Fruit fly (Drosophila melanogaster) whole organism, adult: ENCODE data around the gene Muc91C.

Experiments used
- CG11617 ChIP-seq: fragments of 200-800 bp; sonication (Bioruptor generic); optimal IDR thresholded peaks from 2 replicates; lab custom pipeline; 2017; ENCODE audit warnings: mild to moderate bottlenecking, missing biosample characterization, missing genetic modification reagents, missing genetic modification characterization
- CG12768 ChIP-seq: fragments of 200-800 bp; sonication (Bioruptor generic); optimal IDR thresholded peaks from 2 replicates; lab custom pipeline; 2017; ENCODE audit warnings: missing biosample characterization, missing genetic modification characterization, mild to moderate bottlenecking, moderate library complexity, missing genetic modification reagents
- CG14711 ChIP-seq: fragments of 200-800 bp; sonication (Bioruptor generic); optimal IDR thresholded peaks from 2 replicates; lab custom pipeline; 2018; ENCODE audit warnings: missing biosample characterization, mild to moderate bottlenecking, missing genetic modification characterization, moderate library complexity
- CG1620 ChIP-seq: fragments of 200-800 bp; sonication (Bioruptor generic); optimal IDR thresholded peaks from 2 replicates; lab custom pipeline; 2016; ENCODE audit warnings: missing biosample characterization, missing genetic modification characterization
- CG33017 ChIP-seq: fragments of 200-800 bp; sonication (Bioruptor generic); optimal IDR thresholded peaks from 2 replicates; lab custom pipeline; 2018; ENCODE audit warnings: missing biosample characterization, mild to moderate bottlenecking, missing genetic modification characterization, moderate library complexity
- CG5204 ChIP-seq: fragments of 200-800 bp; sonication (Bioruptor generic); optimal IDR thresholded peaks from 2 replicates; lab custom pipeline; 2016; ENCODE audit warnings: missing biosample characterization, missing genetic modification characterization
- CG7045 ChIP-seq: fragments of 200-800 bp; sonication (Bioruptor generic); optimal IDR thresholded peaks from 2 replicates; lab custom pipeline; 2017; ENCODE audit warnings: missing biosample characterization, mild to moderate bottlenecking, missing genetic modification characterization
- CG7101 ChIP-seq: fragments of 200-800 bp; sonication (Bioruptor generic); optimal IDR thresholded peaks from 2 replicates; lab custom pipeline; 2018; ENCODE audit warnings: missing biosample characterization, mild to moderate bottlenecking, missing genetic modification characterization, moderate library complexity
- Clk ChIP-seq: fragments of 200-800 bp; sonication (Bioruptor generic); optimal IDR thresholded peaks from 2 replicates; lab custom pipeline; 2017; ENCODE audit warnings: missing biosample characterization, missing genetic modification characterization
- Crg-1 ChIP-seq: fragments of 200-800 bp; sonication (Bioruptor generic); optimal IDR thresholded peaks from 2 replicates; lab custom pipeline; 2016; ENCODE audit warnings: missing biosample characterization, missing genetic modification characterization
- Hr96 ChIP-seq: fragments of 200-800 bp; sonication (Bioruptor generic); optimal IDR thresholded peaks from 2 replicates; lab custom pipeline; 2016; ENCODE audit warnings: missing biosample characterization, missing genetic modification characterization
- Mnt ChIP-seq: fragments of 200-800 bp; sonication (Bioruptor generic); optimal IDR thresholded peaks from 2 replicates; lab custom pipeline; 2016; ENCODE audit warnings: missing biosample characterization, mild to moderate bottlenecking, missing genetic modification characterization
- bab1 ChIP-seq: fragments of 200-800 bp; sonication (Bioruptor generic); optimal IDR thresholded peaks from 3 replicates; lab custom pipeline; 2019; ENCODE audit warnings: missing biosample characterization, mild to moderate bottlenecking, missing genetic modification characterization, moderate library complexity
- cic ChIP-seq: fragments of 200-800 bp; sonication (Bioruptor generic); optimal IDR thresholded peaks from 2 replicates; lab custom pipeline; 2017; ENCODE audit warnings: missing biosample characterization, mild to moderate bottlenecking, missing genetic modification characterization, moderate library complexity
- cnc ChIP-seq, 2 experiments: fragments of >200 bp; optimal IDR thresholded peaks; 2 replicates each; lab custom pipeline; 2017
- kay ChIP-seq: fragments of 200-800 bp; sonication (Bioruptor generic); peaks from one replicate; lab custom pipeline; 2016; ENCODE audit warnings: missing biosample characterization, missing genetic modification characterization, borderline replicate concordance
- ovo ChIP-seq: fragments of 200-800 bp; sonication (Bioruptor generic); optimal IDR thresholded peaks from 2 replicates; lab custom pipeline; 2016; ENCODE audit warnings: missing biosample characterization, missing genetic modification characterization
- pad ChIP-seq: fragments of 200-800 bp; sonication (Bioruptor generic); optimal IDR thresholded peaks from 3 replicates; lab custom pipeline; 2017; ENCODE audit warnings: missing biosample characterization, missing genetic modification characterization, mild to moderate bottlenecking, moderate library complexity, missing genetic modification reagents
- tj ChIP-seq: fragments of 200-800 bp; sonication (Bioruptor generic); optimal IDR thresholded peaks from 3 replicates; lab custom pipeline; 2017; ENCODE audit warnings: missing biosample characterization, mild to moderate bottlenecking, missing genetic modification characterization, moderate library complexity
- toe ChIP-seq: fragments of 200-800 bp; sonication (Bioruptor generic); optimal IDR thresholded peaks from 2 replicates; lab custom pipeline; 2016; ENCODE audit warnings: missing biosample characterization, missing genetic modification characterization

Gene Muc91C

DNA sequence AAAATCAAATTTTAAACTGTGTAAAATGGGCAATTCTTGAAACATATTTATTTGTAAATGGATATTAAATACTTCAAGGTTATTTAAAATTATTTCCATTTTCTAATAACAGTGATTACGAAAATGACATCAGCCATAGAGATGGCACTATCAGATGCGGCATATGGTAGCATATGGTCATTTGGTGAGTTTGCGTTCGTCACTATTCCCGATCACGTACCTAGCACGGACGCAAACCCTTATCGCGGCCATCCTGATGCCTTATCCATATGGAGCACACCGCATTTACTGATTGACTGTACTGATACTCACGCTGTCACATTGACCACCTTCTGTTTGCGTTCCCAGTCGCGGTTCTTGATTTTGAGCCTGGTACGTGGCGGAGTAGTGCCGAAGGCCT, 45.6 kb upstream of the Muc91C start:
- TF ChIP-seq Clk (GFP tag; lab: Kevin White, UChicago): no peak
- TF ChIP-seq bab1 (GFP tag; lab: Kevin White, UChicago): no peak
- no peak for TF ChIP-seq CG7101 (tag; lab: Kevin White, UChicago)
- no peak for TF ChIP-seq cnc (optimal IDR thresholded peaks at IDR 0.05; lab: Kevin White, UChicago)
- no peak for TF ChIP-seq CG5204 (GFP tag; lab: Kevin White, UChicago)
- no peak for TF ChIP-seq ovo (GFP tag; lab: Kevin White, UChicago)
- TF ChIP-seq CG33017 (tag; lab: Kevin White, UChicago): no peak
- no peak for TF ChIP-seq pad (GFP tag; lab: Kevin White, UChicago)
- TF ChIP-seq CG12768 (GFP tag; lab: Kevin White, UChicago): no peak
- TF ChIP-seq CG14711 (tag; lab: Kevin White, UChicago): no peak
- TF ChIP-seq kay: no peak
- TF ChIP-seq cic (GFP tag; lab: Kevin White, UChicago): no peak
- TF ChIP-seq CG11617: no peak
- TF ChIP-seq Hr96 (GFP tag; lab: Kevin White, UChicago): no peak
- TF ChIP-seq Mnt (GFP tag; lab: Kevin White, UChicago): no peak
- TF ChIP-seq tj (GFP tag; lab: Kevin White, UChicago): no peak

DNA sequence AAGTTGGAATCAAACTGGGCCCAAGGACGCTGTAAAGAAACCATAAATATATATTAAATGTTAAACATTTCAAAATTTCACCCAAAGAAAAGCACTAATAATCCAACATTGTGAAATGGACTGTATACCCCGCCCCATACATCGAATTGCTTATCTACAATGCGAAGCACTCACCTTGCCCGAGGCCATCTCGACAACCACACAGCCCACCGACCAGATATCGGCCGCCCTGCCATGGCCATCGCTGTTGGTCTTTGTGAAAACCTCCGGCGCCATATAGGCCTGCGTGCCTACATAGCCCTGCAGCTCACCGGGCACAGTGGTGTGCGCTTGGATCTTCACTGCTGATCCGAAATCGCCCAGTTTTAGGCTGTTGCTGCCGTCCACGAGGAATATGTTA, 41.1 kb upstream of the Muc91C start:
- TF ChIP-seq CG7045 (GFP tag; lab: Kevin White, UChicago) (no peak), Crg-1 (no peak), CG7101 (tag; lab: Kevin White, UChicago) (no peak), cnc (optimal IDR thresholded peaks at IDR 0.05; lab: Kevin White, UChicago) (no peak), CG1620 (GFP tag; lab: Kevin White, UChicago) (no peak), ovo (GFP tag; lab: Kevin White, UChicago) (no peak), cic (GFP tag; lab: Kevin White, UChicago) (no peak)

DNA sequence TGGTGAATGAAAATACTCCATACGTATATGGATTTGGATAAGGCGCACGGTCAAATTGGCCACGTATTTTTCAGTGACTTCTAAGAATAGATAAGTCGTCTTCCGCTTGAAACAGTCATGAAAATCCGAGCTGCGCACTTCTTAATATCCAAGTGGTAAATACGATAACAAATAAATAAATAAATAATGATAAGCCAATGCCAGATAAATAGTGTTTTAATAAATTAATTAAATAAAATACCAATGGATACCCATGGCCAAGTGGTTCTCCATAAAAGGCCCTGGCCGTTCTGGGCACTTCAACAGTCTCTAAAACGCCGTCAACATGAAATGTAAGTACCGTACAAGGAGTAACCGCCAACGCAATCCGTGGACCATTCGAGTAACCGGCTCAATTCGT, 39.9 kb upstream of the Muc91C start, which contains the start of gene CG14302:
Gene CG14302 (plus strand): TSS at position 301 of the 400 bp plus-strand sequence.
- TF ChIP-seq cnc (optimal IDR thresholded peaks at IDR 0.05; lab: Kevin White, UChicago) (no peak), CG11617 (no peak), CG1620 (GFP tag; lab: Kevin White, UChicago) (no peak), kay (no peak), tj (GFP tag; lab: Kevin White, UChicago) (no peak), Clk (GFP tag; lab: Kevin White, UChicago) (no peak)

DNA sequence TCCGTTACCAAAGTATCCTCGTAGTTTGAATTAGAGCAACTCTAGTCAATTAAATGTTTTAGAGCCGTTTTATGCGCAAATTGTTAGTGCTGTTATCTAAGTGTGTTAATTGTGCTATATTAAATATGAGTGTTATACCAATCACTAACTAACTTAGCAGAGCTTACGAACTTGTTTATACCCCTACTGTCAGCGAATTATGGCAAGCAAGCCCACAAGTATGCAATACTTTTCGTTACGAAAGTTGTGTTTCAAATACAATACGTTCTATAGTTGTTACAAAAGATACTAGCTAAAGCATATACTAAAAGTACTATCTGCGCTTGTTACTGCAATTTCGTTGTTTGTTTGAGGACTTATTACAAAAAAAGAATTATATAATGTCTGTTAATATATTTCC, 38.7 kb upstream of the Muc91C start:
- TF ChIP-seq pad (GFP tag; lab: Kevin White, UChicago) (peak; percentile 91), Hr96 (GFP tag; lab: Kevin White, UChicago) (no peak)

DNA sequence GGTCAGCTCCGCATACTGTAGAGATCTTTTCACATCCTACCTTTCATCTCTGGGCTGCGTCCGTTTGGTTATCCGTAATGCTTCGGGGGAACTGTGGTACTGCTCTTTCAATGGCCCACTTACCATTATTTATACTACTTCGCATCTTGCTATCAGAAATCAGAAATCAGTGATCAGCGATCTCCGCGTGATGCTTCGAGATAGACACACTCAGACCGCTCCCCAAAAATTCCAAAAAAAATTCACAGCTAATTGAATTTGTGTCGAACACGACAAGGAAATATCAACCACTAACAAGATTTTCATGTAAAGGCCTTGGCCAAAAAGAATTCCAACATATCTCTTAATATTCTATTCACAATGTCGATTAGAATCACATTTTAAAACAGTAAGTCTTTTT, 35.8 kb upstream of the Muc91C start, which contains the start of gene CG7715:
Gene CG7715 (minus strand): TSS at position 101 of the 400 bp plus-strand sequence.
- TF ChIP-seq CG7045 (GFP tag; lab: Kevin White, UChicago) (no peak), Clk (GFP tag; lab: Kevin White, UChicago) (no peak), CG12768 (GFP tag; lab: Kevin White, UChicago) (no peak), bab1 (GFP tag; lab: Kevin White, UChicago) (no peak), CG14711 (tag; lab: Kevin White, UChicago) (no peak), Mnt (GFP tag; lab: Kevin White, UChicago) (no peak), CG1620 (GFP tag; lab: Kevin White, UChicago) (no peak), CG33017 (tag; lab: Kevin White, UChicago) (no peak), cnc (optimal IDR thresholded peaks at IDR 0.05; lab: Kevin White, UChicago) (no peak), CG5204 (GFP tag; lab: Kevin White, UChicago) (no peak), toe (no peak), kay (no peak)

DNA sequence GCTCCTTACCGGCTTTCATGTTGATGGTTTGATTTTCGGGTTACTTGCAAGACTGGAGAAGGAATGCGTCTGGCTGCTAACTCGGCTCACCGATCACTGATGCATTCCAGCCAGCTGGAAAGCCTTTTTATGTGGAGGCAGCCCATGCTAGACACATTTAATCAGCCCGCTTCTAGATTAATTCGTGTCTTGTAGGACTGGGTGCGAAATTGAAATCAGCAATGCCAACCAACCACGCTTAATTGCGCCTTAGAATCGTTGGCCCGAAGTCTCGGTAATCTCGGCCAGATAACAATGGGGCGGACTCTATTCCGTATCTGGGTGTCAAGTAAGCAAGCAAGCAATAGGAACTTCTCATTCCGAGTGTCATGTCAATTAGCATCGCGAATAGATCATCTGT, 33.8 kb upstream of the Muc91C start, which contains the start of gene CG7714:
Gene CG7714 (minus strand): TSS at position 101 of the 400 bp plus-strand sequence.
- TF ChIP-seq cnc (optimal IDR thresholded peaks at IDR 0.05; lab: Kevin White, UChicago) (no peak), CG7045 (GFP tag; lab: Kevin White, UChicago) (no peak), toe (no peak), CG7101 (tag; lab: Kevin White, UChicago) (no peak), Crg-1 (no peak), ovo (GFP tag; lab: Kevin White, UChicago) (no peak), kay (no peak), CG12768 (GFP tag; lab: Kevin White, UChicago) (no peak), Hr96 (GFP tag; lab: Kevin White, UChicago) (no peak), tj (GFP tag; lab: Kevin White, UChicago) (no peak), CG14711 (tag; lab: Kevin White, UChicago) (no peak), pad (GFP tag; lab: Kevin White, UChicago) (no peak), cic (GFP tag; lab: Kevin White, UChicago) (no peak), CG1620 (GFP tag; lab: Kevin White, UChicago) (no peak), CG5204 (GFP tag; lab: Kevin White, UChicago) (no peak), CG11617 (no peak), bab1 (GFP tag; lab: Kevin White, UChicago) (no peak), Mnt (GFP tag; lab: Kevin White, UChicago) (no peak)

DNA sequence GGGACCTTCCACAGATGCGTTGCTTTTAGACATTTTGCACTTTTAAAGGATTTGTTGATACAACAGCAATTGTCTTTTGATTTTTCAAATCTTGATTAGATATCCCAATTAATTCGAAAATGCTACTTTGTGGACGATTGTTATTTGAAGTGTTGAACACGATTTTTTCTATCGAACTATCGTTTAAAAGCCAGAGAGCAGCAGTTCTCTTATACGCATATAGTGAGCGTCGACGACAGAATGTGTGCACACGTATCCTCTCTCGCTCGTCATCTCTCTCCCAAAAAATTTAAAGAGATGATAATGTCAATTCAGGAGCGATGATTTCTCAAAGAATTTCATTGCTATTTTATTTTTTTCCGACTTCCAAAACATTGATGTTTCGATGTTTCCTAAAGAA, 30.0 kb upstream of the Muc91C start, which contains the start of gene CG34283:
Gene CG34283 (minus strand): TSS at position 101 of the 400 bp plus-strand sequence.
- no peak for TF ChIP-seq CG33017 (tag; lab: Kevin White, UChicago)
- TF ChIP-seq CG7101 (tag; lab: Kevin White, UChicago): no peak
- TF ChIP-seq toe: no peak
- no peak for TF ChIP-seq Hr96 (GFP tag; lab: Kevin White, UChicago)
- TF ChIP-seq Clk (GFP tag; lab: Kevin White, UChicago): no peak
- TF ChIP-seq CG5204 (GFP tag; lab: Kevin White, UChicago): no peak
- TF ChIP-seq kay: no peak
- TF ChIP-seq cnc (optimal IDR thresholded peaks at IDR 0.05; lab: Kevin White, UChicago): no peak
- no peak for TF ChIP-seq pad (GFP tag; lab: Kevin White, UChicago)
- no peak for TF ChIP-seq Crg-1
- TF ChIP-seq Mnt (GFP tag; lab: Kevin White, UChicago): no peak
- no peak for TF ChIP-seq cic (GFP tag; lab: Kevin White, UChicago)
- no peak for TF ChIP-seq tj (GFP tag; lab: Kevin White, UChicago)
